Fruit fly (Drosophila melanogaster) whole organism, embryonic: ENCODE measurements around the gene vir-1.

Experiments used
- Bdp1 ChIP-seq: fragments of 200-800 bp; sonication (Bioruptor generic); optimal IDR thresholded peaks from 3 replicates; lab custom pipeline; 2016; ENCODE audit warnings: missing biosample characterization, missing genetic modification characterization
- CG10543 ChIP-seq: fragments of 200-800 bp; sonication (Bioruptor generic); optimal IDR thresholded peaks from 3 replicates; lab custom pipeline; 2017; ENCODE audit warnings: missing biosample characterization, mild to moderate bottlenecking, missing genetic modification characterization, moderate library complexity
- CG1233 ChIP-seq: fragments of 200-800 bp; sonication (Bioruptor generic); optimal IDR thresholded peaks from 4 replicates; lab custom pipeline; 2018; ENCODE audit warnings: missing biosample characterization, mild to moderate bottlenecking, missing genetic modification characterization
- CG12744 ChIP-seq: fragments of 200-800 bp; sonication (Bioruptor generic); optimal IDR thresholded peaks from 2 replicates; lab custom pipeline; 2016; ENCODE audit warnings: missing biosample characterization, missing genetic modification characterization
- CG12769 ChIP-seq: fragments of 200-800 bp; sonication (Bioruptor generic); optimal IDR thresholded peaks from 2 replicates; lab custom pipeline; 2019; ENCODE audit warnings: missing biosample characterization, mild to moderate bottlenecking, missing genetic modification characterization, moderate library complexity
- CG14710 ChIP-seq: fragments of 200-800 bp; sonication (Bioruptor generic); optimal IDR thresholded peaks from 3 replicates; lab custom pipeline; 2019; ENCODE audit warnings: missing biosample characterization, mild to moderate bottlenecking, missing genetic modification characterization, moderate library complexity
- CG15479 ChIP-seq: fragments of 200-800 bp; sonication (Bioruptor generic); optimal IDR thresholded peaks from 3 replicates; lab custom pipeline; 2019; ENCODE audit warnings: missing biosample characterization, mild to moderate bottlenecking, missing genetic modification characterization, moderate library complexity
- CG18619 ChIP-seq: fragments of 200-800 bp; sonication (Bioruptor generic); optimal IDR thresholded peaks from 3 replicates; lab custom pipeline; 2017; ENCODE audit warnings: missing biosample characterization, mild to moderate bottlenecking, missing genetic modification characterization
- CG2116 ChIP-seq: fragments of 200-800 bp; sonication (Bioruptor generic); optimal IDR thresholded peaks from 3 replicates; lab custom pipeline; 2018; ENCODE audit warnings: missing biosample characterization, mild to moderate bottlenecking, missing genetic modification characterization
- CG31441 ChIP-seq: fragments of 200-800 bp; sonication (Bioruptor generic); IDR thresholded peaks from 2 replicates; pipeline ENCODE4 v1.3.6; 2022; ENCODE audit warnings: missing biosample characterization, missing genetic modification characterization
- CG32767 ChIP-seq: fragments of 200-800 bp; sonication (Bioruptor generic); IDR thresholded peaks from 2 replicates; pipeline ENCODE4 v1.3.6; 2022; ENCODE audit warnings: missing biosample characterization, missing genetic modification characterization
- CG3281 ChIP-seq: fragments of 200-800 bp; sonication (Bioruptor generic); optimal IDR thresholded peaks from 3 replicates; lab custom pipeline; 2017; ENCODE audit warnings: missing biosample characterization, mild to moderate bottlenecking, missing genetic modification characterization
- CG4854 ChIP-seq: fragments of 200-800 bp; sonication (Bioruptor generic); optimal IDR thresholded peaks from 2 replicates; lab custom pipeline; 2016; ENCODE audit warnings: missing biosample characterization, missing genetic modification characterization, inconsistent platforms
- CG7372 ChIP-seq: fragments of 200-800 bp; sonication (Bioruptor generic); IDR thresholded peaks from 2 replicates; pipeline ENCODE4 v1.3.6; 2022; ENCODE audit warnings: missing biosample characterization, missing genetic modification characterization
- CG7556 ChIP-seq: fragments of 200-800 bp; sonication (Bioruptor generic); optimal IDR thresholded peaks from 2 replicates; lab custom pipeline; 2017; ENCODE audit warnings: missing biosample characterization, mild to moderate bottlenecking, missing genetic modification characterization
- CG8924 ChIP-seq: fragments of 200-800 bp; optimal IDR thresholded peaks from 3 replicates; lab custom pipeline; 2019; ENCODE audit warnings: missing biosample characterization, mild to moderate bottlenecking, missing genetic modification characterization, moderate library complexity
- CG9797 ChIP-seq: fragments of 200-800 bp; sonication (Bioruptor generic); optimal IDR thresholded peaks from 3 replicates; lab custom pipeline; 2018; ENCODE audit warnings: missing biosample characterization, mild to moderate bottlenecking, missing genetic modification characterization
- CG9932 ChIP-seq: fragments of 200-800 bp; sonication (Bioruptor generic); IDR thresholded peaks from 2 replicates; pipeline ENCODE4 v1.3.6; 2022; ENCODE audit warnings: missing biosample characterization, missing genetic modification characterization
- CoRest ChIP-seq: fragments of 200-800 bp; sonication (Bioruptor generic); optimal IDR thresholded peaks from 3 replicates; lab custom pipeline; 2018; ENCODE audit warnings: missing biosample characterization, mild to moderate bottlenecking, missing genetic modification characterization, moderate library complexity
- Dbx ChIP-seq: fragments of 200-800 bp; sonication (Bioruptor generic); IDR thresholded peaks from 3 replicates; pipeline ENCODE4 v1.3.6; 2022; ENCODE audit warnings: missing biosample characterization, missing genetic modification characterization
- E2f2 ChIP-seq: fragments of 200-800 bp; sonication (Bioruptor generic); IDR thresholded peaks from 2 replicates; pipeline ENCODE4 v1.3.6; 2022; ENCODE audit warnings: missing biosample characterization, missing genetic modification characterization
- Eip74EF ChIP-seq, 2 experiments: fragments of 200-800 bp in 1 of 2; fragments of >200 bp in 1 of 2; sonication (Bioruptor generic) in 1 of 2; optimal IDR thresholded peaks; 2 replicates each; lab custom pipeline; 2017 to 2019; ENCODE audit warnings: missing biosample characterization in 2 of 2, missing genetic modification characterization in 2 of 2, mild to moderate bottlenecking in 1 of 2, moderate library complexity in 1 of 2
- Mad ChIP-seq: fragments of 200-800 bp; sonication (Bioruptor generic); optimal IDR thresholded peaks from 2 replicates; lab custom pipeline; 2016; ENCODE audit warnings: missing biosample characterization, missing genetic modification characterization
- Mrtf ChIP-seq: fragments of 200-800 bp; sonication (Bioruptor generic); IDR thresholded peaks from 3 replicates; pipeline ENCODE4 v1.3.6; 2022; ENCODE audit warnings: missing biosample characterization, missing genetic modification characterization
- Nf-YC ChIP-seq: fragments of 200-800 bp; optimal IDR thresholded peaks from 3 replicates; lab custom pipeline; 2019; ENCODE audit warnings: missing biosample characterization, mild to moderate bottlenecking, missing genetic modification characterization, moderate library complexity
- PHDP ChIP-seq: fragments of 200-800 bp; sonication (Bioruptor generic); optimal IDR thresholded peaks from 3 replicates; lab custom pipeline; 2018; ENCODE audit warnings: missing biosample characterization, mild to moderate bottlenecking, missing genetic modification characterization, moderate library complexity
- Pdp1 ChIP-seq, 2 experiments: fragments of 200-800 bp; sonication (Bioruptor generic); optimal IDR thresholded peaks; 3 replicates each; lab custom pipeline; 2016; ENCODE audit warnings: missing biosample characterization in 2 of 2, missing genetic modification characterization in 2 of 2, mild to moderate bottlenecking in 1 of 2, moderate library complexity in 1 of 2
- Poxn ChIP-seq: fragments of 200-800 bp; sonication (Bioruptor generic); IDR thresholded peaks from 2 replicates; pipeline ENCODE4 v1.3.6; 2022; ENCODE audit warnings: missing biosample characterization, missing genetic modification characterization
- ash1 ChIP-seq: fragments of 200-800 bp; sonication (Bioruptor generic); optimal IDR thresholded peaks from 2 replicates; lab custom pipeline; 2018; ENCODE audit warnings: missing biosample characterization, mild to moderate bottlenecking, missing genetic modification characterization
- bowl ChIP-seq: fragments of 200-800 bp; sonication (Bioruptor generic); IDR thresholded peaks from 2 replicates; pipeline ENCODE4 v1.3.6; 2022; ENCODE audit warnings: missing biosample characterization, missing genetic modification characterization
- crol ChIP-seq: fragments of 200-800 bp; sonication (Bioruptor generic); IDR thresholded peaks from 2 replicates; pipeline ENCODE4 v1.3.6; 2022; ENCODE audit warnings: missing biosample characterization, missing genetic modification characterization
- da ChIP-seq: fragments of 200-800 bp; sonication (Bioruptor generic); optimal IDR thresholded peaks from 2 replicates; lab custom pipeline; 2016; ENCODE audit warnings: missing biosample characterization, missing genetic modification characterization
- gcm2 ChIP-seq: fragments of 200-800 bp; sonication (Bioruptor generic); optimal IDR thresholded peaks from 2 replicates; lab custom pipeline; 2016; ENCODE audit warnings: missing biosample characterization, missing genetic modification characterization
- grn ChIP-seq: fragments of 200-800 bp; sonication (Bioruptor generic); optimal IDR thresholded peaks from 3 replicates; lab custom pipeline; 2017; ENCODE audit warnings: missing biosample characterization, missing genetic modification characterization
- lov ChIP-seq, 2 experiments: fragments of 200-800 bp in 1 of 2; fragments of >200 bp in 1 of 2; sonication (Bioruptor generic) in 1 of 2; IDR thresholded peaks in 1 of 2; optimal IDR thresholded peaks in 1 of 2; 2 replicates in 1 of 2; 3 replicates in 1 of 2; pipeline versions ENCODE4 v1.3.6 to Lab custom; 2017 to 2022; ENCODE audit warnings: missing biosample characterization in 1 of 2, missing genetic modification characterization in 1 of 2
- maf-S ChIP-seq: fragments of 200-800 bp; sonication (Bioruptor generic); optimal IDR thresholded peaks from 2 replicates; lab custom pipeline; 2016; ENCODE audit warnings: missing biosample characterization, missing genetic modification characterization
- nau ChIP-seq: fragments of 200-800 bp; sonication (Bioruptor generic); optimal IDR thresholded peaks from 3 replicates; lab custom pipeline; 2017; ENCODE audit warnings: missing biosample characterization, mild to moderate bottlenecking, missing genetic modification characterization, missing genetic modification reagents
- org-1 ChIP-seq: fragments of 200-800 bp; sonication (Bioruptor generic); optimal IDR thresholded peaks from 2 replicates; lab custom pipeline; 2017; ENCODE audit warnings: missing biosample characterization, missing genetic modification characterization
- pan ChIP-seq, 4 experiments: fragments of >200 bp in 3 of 4; fragments of 200-800 bp in 1 of 4; sonication (Bioruptor generic) in 1 of 4; optimal IDR thresholded peaks in 3 of 4; IDR thresholded peaks in 1 of 4; 2 replicates each; pipeline versions ENCODE4 v1.3.6 to Lab custom; 2017 to 2022; ENCODE audit warnings: missing biosample characterization in 2 of 4, missing genetic modification characterization in 2 of 4, mixed read lengths in 1 of 4
- prd ChIP-seq, 3 experiments: fragments of >200 bp in 2 of 3; fragments of 200-800 bp in 1 of 3; sonication (Bioruptor generic) in 1 of 3; optimal IDR thresholded peaks in 2 of 3; IDR thresholded peaks in 1 of 3; 2 replicates in 2 of 3; 3 replicates in 1 of 3; pipeline versions ENCODE4 v1.3.6 to Lab custom; 2017 to 2022; ENCODE audit warnings: missing biosample characterization in 1 of 3, missing genetic modification characterization in 1 of 3
- sc ChIP-seq, 3 experiments: fragments of >200 bp in 2 of 3; fragments of 200-800 bp in 1 of 3; sonication (Bioruptor generic) in 1 of 3; optimal IDR thresholded peaks; 2 replicates in 2 of 3; 3 replicates in 1 of 3; lab custom pipeline; 2017; ENCODE audit warnings: mild to moderate bottlenecking in 1 of 3, missing biosample characterization in 1 of 3, missing genetic modification characterization in 1 of 3, missing genetic modification reagents in 1 of 3
- sisA ChIP-seq: fragments of 200-800 bp; sonication (Bioruptor generic); IDR thresholded peaks from 2 replicates; pipeline ENCODE4 v1.3.6; 2022; ENCODE audit warnings: missing biosample characterization, missing genetic modification characterization
- stc ChIP-seq: fragments of 200-800 bp; sonication (Bioruptor generic); IDR thresholded peaks from 2 replicates; pipeline ENCODE4 v1.3.6; 2022; ENCODE audit warnings: missing biosample characterization, missing genetic modification characterization
- sug ChIP-seq: fragments of 200-800 bp; optimal IDR thresholded peaks from 2 replicates; lab custom pipeline; 2019; ENCODE audit warnings: missing biosample characterization, mild to moderate bottlenecking, missing genetic modification characterization, moderate library complexity
- trh ChIP-seq: fragments of 200-800 bp; sonication (Bioruptor generic); optimal IDR thresholded peaks from 2 replicates; lab custom pipeline; 2016; ENCODE audit warnings: missing biosample characterization, missing genetic modification characterization
- tx ChIP-seq: fragments of 200-800 bp; sonication (Bioruptor generic); optimal IDR thresholded peaks from 2 replicates; lab custom pipeline; 2016; ENCODE audit warnings: missing biosample characterization, missing genetic modification characterization
- wor ChIP-seq: fragments of 200-800 bp; sonication (Bioruptor generic); IDR thresholded peaks from 2 replicates; pipeline ENCODE4 v1.3.6; 2022; ENCODE audit warnings: missing biosample characterization, missing genetic modification characterization

vir-1 gene

DNA sequence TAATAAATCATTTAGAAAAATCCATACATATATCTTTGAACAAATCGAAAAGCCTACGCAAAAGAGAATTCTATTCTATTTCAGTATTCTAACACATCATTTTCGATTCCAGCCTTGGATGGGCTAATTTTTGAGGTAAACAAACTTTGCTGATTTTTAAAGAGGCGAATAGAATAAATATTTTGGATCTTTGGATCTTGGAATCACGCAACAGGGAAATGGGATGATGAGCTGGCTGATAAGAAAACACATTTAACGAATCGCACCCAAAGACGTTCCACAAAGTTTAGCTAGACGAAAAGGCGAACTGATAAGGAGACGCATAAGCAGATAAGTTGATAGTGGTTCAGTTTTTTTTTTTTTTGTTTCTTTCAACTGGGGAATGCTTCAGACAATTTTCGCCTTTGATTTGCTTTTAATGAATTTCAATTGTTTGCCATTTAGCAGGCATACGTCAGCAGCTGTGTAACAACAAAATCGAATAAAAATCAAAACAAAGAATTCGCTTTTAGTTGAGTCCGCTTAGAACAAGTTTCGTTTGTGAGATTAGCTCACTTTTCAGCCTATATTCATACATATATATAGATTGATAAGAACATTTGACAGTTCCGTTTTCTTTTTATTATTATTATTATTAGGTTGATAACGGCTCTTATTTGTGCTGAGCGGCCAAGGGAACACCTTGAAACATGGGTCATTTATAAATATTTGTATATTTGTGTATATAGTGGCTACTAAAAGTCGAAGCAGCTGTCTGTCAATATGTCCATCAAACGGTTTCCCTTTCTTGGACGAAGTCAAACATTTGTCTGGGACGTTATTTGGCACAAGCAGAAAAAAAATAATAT, 42.1 kb upstream of the vir-1 start (continued):
- TF ChIP-seq sc (optimal IDR thresholded peaks at IDR 0.05; lab: Kevin White, UChicago) (no peak), sc (GFP tag; optimal IDR thresholded peaks at IDR 0.05; lab: Kevin White, UChicago) (peak; percentile 57), CoRest (tag; lab: Kevin White, UChicago) (no peak), da (GFP tag; lab: Kevin White, UChicago) (no peak), bowl (GFP tag; lab: Robert Waterston, UW) (no peak), crol (no peak), pan (optimal IDR thresholded peaks at IDR 0.05; lab: Kevin White, UChicago) (no peak), pan (GFP tag; optimal IDR thresholded peaks at IDR 0.05 in 1 of 2, IDR thresholded peaks at IDR 0.05 in 1 of 2) (no peak), prd (optimal IDR thresholded peaks at IDR 0.05; lab: Kevin White, UChicago) (no peak), prd (GFP tag; IDR thresholded peaks at IDR 0.05; lab: Robert Waterston, UW) (no peak), CG1233 (peak; percentile 10), nau (GFP tag; lab: Kevin White, UChicago) (peak; percentile 58), CG7372 (no peak), sisA (GFP tag; lab: Robert Waterston, UW) (no peak), CG2116 (GFP tag; lab: Kevin White, UChicago) (peak; percentile 9), CG4854 (GFP tag; lab: Kevin White, UChicago) (no peak), CG18619 (GFP tag; lab: Kevin White, UChicago) (peak; percentile 35), CG8924 (tag; lab: Kevin White, UChicago) (no peak), CG12769 (tag; lab: Kevin White, UChicago) (peak; percentile 6), maf-S (GFP tag; lab: Kevin White, UChicago) (no peak), Poxn (GFP tag; lab: Robert Waterston, UW) (no peak), CG15479 (GFP tag; lab: Kevin White, UChicago) (no peak), CG32767 (no peak), CG12744 (GFP tag; lab: Kevin White, UChicago) (no peak), Dbx (GFP tag; lab: Robert Waterston, UW) (no peak), Pdp1 (GFP tag; optimal IDR thresholded peaks at IDR 0.05; lab: Kevin White, UChicago) (peak in 1 of 2 experiments; percentile 72), CG10543 (peak; percentile 44), Mrtf (GFP tag; lab: Robert Waterston, UW) (no peak), trh (GFP tag; lab: Kevin White, UChicago) (no peak), CG14710 (tag; lab: Kevin White, UChicago) (peak; percentile 36), wor (GFP tag; lab: Robert Waterston, UW) (no peak), Bdp1 (GFP tag; lab: Kevin White, UChicago) (no peak), CG7556 (GFP tag; lab: Kevin White, UChicago) (no peak), CG31441 (GFP tag; lab: Robert Waterston, UW) (peak; percentile 44; the same call in 1 of the 2 replicates), Eip74EF (GFP tag; optimal IDR thresholded peaks at IDR 0.05; lab: Kevin White, UChicago) (peak in 1 of 2 experiments; percentile 23), stc (GFP tag; lab: Robert Waterston, UW) (no peak), PHDP (peak; percentile 52), Mad (no peak), CG9797 (GFP tag; lab: Kevin White, UChicago) (no peak), gcm2 (no peak)

dm6 chr2L:12464065-12464464, 40.8 kb upstream of the vir-1 start:
- TF ChIP-seq tx (GFP tag; lab: Kevin White, UChicago) (no peak), CG9932 (GFP tag; lab: Robert Waterston, UW) (peak; percentile 31; the same call in 1 of the 2 replicates), CG3281 (peak; percentile 5), Pdp1 (GFP tag; optimal IDR thresholded peaks at IDR 0.05; lab: Kevin White, UChicago) (peak in 1 of 2 experiments; percentile 1), org-1 (GFP tag; lab: Kevin White, UChicago) (no peak), pan (optimal IDR thresholded peaks at IDR 0.05; lab: Kevin White, UChicago) (no peak), pan (GFP tag; optimal IDR thresholded peaks at IDR 0.05 in 1 of 2, IDR thresholded peaks at IDR 0.05 in 1 of 2) (peak in 1 of 2 experiments; percentile 32), E2f2 (GFP tag; lab: Robert Waterston, UW) (0 out of 2 replicates have a peak, but pooled peaks have one; percentile 8), ash1 (peak; percentile 14), lov (optimal IDR thresholded peaks at IDR 0.05; lab: Kevin White, UChicago) (no peak), lov (GFP tag; IDR thresholded peaks at IDR 0.05; lab: Robert Waterston, UW) (0 out of 3 replicates have a peak, but pooled peaks have one; percentile 13), sug (peak; percentile 63), grn (GFP tag; lab: Kevin White, UChicago) (peak; percentile 18), Nf-YC (tag; lab: Kevin White, UChicago) (peak; percentile 2)
